Worm (Caenorhabditis elegans): Measurements from ENCODE around the gene spp-1.

spp-1 gene

ce11 chrIII:10357598-10358186 lies 2.2 kb upstream of the spp-1 start, which contains the start of gene umps-1 (continued):
- TF ChIP-seq sma-9 (GFP tag; optimal IDR thresholded peaks at IDR 0.05) (peak; percentile 69), sma-9 (tag; optimal IDR thresholded peaks at IDR 0.05) (no peak), egl-27 (tag; optimal IDR thresholded peaks at IDR 0.05) (no peak), R02D3.7 (tag; optimal IDR thresholded peaks at IDR 0.05) (no peak), nhr-23 (tag; optimal IDR thresholded peaks at IDR 0.05) (no peak), lin-11 (tag; optimal IDR thresholded peaks at IDR 0.05) (no peak), unc-55 (GFP tag; optimal IDR thresholded peaks at IDR 0.05) (peak; percentile 82), mab-5 (tag; optimal IDR thresholded peaks at IDR 0.05) (peak; percentile 34), peb-1 (tag; optimal IDR thresholded peaks at IDR 0.05) (no peak)

ce11 chrIII:10354591-10354990 lies 877 bp downstream of the spp-1 start:
- peak; percentile 25 for TF ChIP-seq crh-2 (tag; optimal IDR thresholded peaks at IDR 0.05)
- TF ChIP-seq lsy-2 (tag; optimal IDR thresholded peaks at IDR 0.05) = no peak

ce11 chrIII:10353423-10353822 lies 2.0 kb downstream of the spp-1 start:
- no peak for TF ChIP-seq alr-1 (tag; optimal IDR thresholded peaks at IDR 0.05)
- no peak for TF ChIP-seq ztf-11 (tag; optimal IDR thresholded peaks at IDR 0.05)
- no peak for TF ChIP-seq nhr-23 (tag; optimal IDR thresholded peaks at IDR 0.05)
- no peak for TF ChIP-seq nhr-10 (tag; optimal IDR thresholded peaks at IDR 0.05)
- TF ChIP-seq gmeb-1 (tag; optimal IDR thresholded peaks at IDR 0.05) = no peak
- TF ChIP-seq ceh-82 (tag; optimal IDR thresholded peaks at IDR 0.05) = no peak
- TF ChIP-seq elt-1 (tag; optimal IDR thresholded peaks at IDR 0.05) = no peak
- no peak for TF ChIP-seq skn-1 (tag; optimal IDR thresholded peaks at IDR 0.05)
- TF ChIP-seq nhr-21 (tag; optimal IDR thresholded peaks at IDR 0.05) = no peak
- TF ChIP-seq dmd-4 (tag; optimal IDR thresholded peaks at IDR 0.05) = no peak
- TF ChIP-seq mdl-1 (tag; optimal IDR thresholded peaks at IDR 0.05) = no peak
- no peak for TF ChIP-seq fos-1 (tag; optimal IDR thresholded peaks at IDR 0.05)
- TF ChIP-seq F13H6.1 (tag; optimal IDR thresholded peaks at IDR 0.05) = no peak
- no peak for TF ChIP-seq sem-4 (tag; optimal IDR thresholded peaks at IDR 0.05)
- no peak for TF ChIP-seq sma-3 (GFP tag; optimal IDR thresholded peaks at IDR 0.05)
- TF ChIP-seq lsy-2 (tag; optimal IDR thresholded peaks at IDR 0.05) = no peak

ce11 chrIII:10351595-10352207 lies 3.8 kb downstream of the spp-1 start, which contains the start of gene T07C4.3:
TSS of gene T07C4.3 (plus strand) at chrIII:10352157.
- TF ChIP-seq lin-13 (GFP tag; optimal IDR thresholded peaks at IDR 0.05) (no peak), ceh-82 (tag; optimal IDR thresholded peaks at IDR 0.05) (no peak), F13H6.1 (tag; optimal IDR thresholded peaks at IDR 0.05) (no peak), nhr-11 (tag; optimal IDR thresholded peaks at IDR 0.05) (no peak), mab-5 (tag; optimal IDR thresholded peaks at IDR 0.05) (no peak), ama-1 (optimal IDR thresholded peaks at IDR 0.05) (no peak), zag-1 (tag; optimal IDR thresholded peaks at IDR 0.05) (no peak), aly-2 (tag; optimal IDR thresholded peaks at IDR 0.05) (no peak), peb-1 (tag; optimal IDR thresholded peaks at IDR 0.05) (no peak), fos-1 (tag; optimal IDR thresholded peaks at IDR 0.05) (no peak), elt-3 (tag; optimal IDR thresholded peaks at IDR 0.05) (no peak), ztf-1 (GFP tag; conservative IDR thresholded peaks at IDR 0.05) (no peak), sem-4 (tag; optimal IDR thresholded peaks at IDR 0.05) (no peak), ztf-4 (tag; optimal IDR thresholded peaks at IDR 0.05) (no peak), gmeb-1 (tag; optimal IDR thresholded peaks at IDR 0.05) (no peak), snpc-4 (tag; optimal IDR thresholded peaks at IDR 0.05) (no peak), unc-39 (tag; optimal IDR thresholded peaks at IDR 0.05) (no peak)

ce11 chrIII:10347049-10347448 lies 8.4 kb downstream of the spp-1 start, which contains the start of gene tbx-8:
TSS of gene tbx-8 (plus strand) at chrIII:10347349.
- TF ChIP-seq nhr-25 (tag; optimal IDR thresholded peaks at IDR 0.05) (no peak), crh-2 (tag; optimal IDR thresholded peaks at IDR 0.05) (no peak), R02D3.7 (tag; optimal IDR thresholded peaks at IDR 0.05) (no peak), C34F6.9 (tag; optimal IDR thresholded peaks at IDR 0.05) (no peak), F13H6.1 (tag; optimal IDR thresholded peaks at IDR 0.05) (no peak), unc-39 (tag; optimal IDR thresholded peaks at IDR 0.05) (no peak), elt-1 (tag; optimal IDR thresholded peaks at IDR 0.05) (no peak), fos-1 (tag; optimal IDR thresholded peaks at IDR 0.05) (no peak), unc-55 (GFP tag; optimal IDR thresholded peaks at IDR 0.05) (no peak), Y55F3AM.14 (GFP tag; optimal IDR thresholded peaks at IDR 0.05) (no peak), dmd-4 (tag; optimal IDR thresholded peaks at IDR 0.05) (no peak), unc-62 (GFP tag; optimal IDR thresholded peaks at IDR 0.05) (no peak), lin-13 (GFP tag; optimal IDR thresholded peaks at IDR 0.05) (no peak)

Data from whole organism, L2 larva.